Worm (Caenorhabditis elegans) whole organism, L1 larva: ENCODE measurements around the gene K12H4.2.

ENCODE experiments used
- F16B12.6 ChIP-seq: fragments of 150-350 bp; optimal IDR thresholded peaks from 2 replicates; lab custom pipeline; 2014; ENCODE audit warnings: missing biosample characterization, missing genetic modification characterization
- blmp-1 ChIP-seq: fragments of 150-350 bp; optimal IDR thresholded peaks from 2 replicates; lab custom pipeline; 2014; ENCODE audit warnings: missing biosample characterization, missing genetic modification characterization
- ceh-63 ChIP-seq: fragments of 200-800 bp; sonication (Bioruptor generic); optimal IDR thresholded peaks from 2 replicates; lab custom pipeline; 2018; ENCODE audit warnings: mild to moderate bottlenecking, missing genetic modification characterization, missing compliant biosample characterization
- ceh-8 ChIP-seq: fragments of 200-800 bp; sonication (Bioruptor generic); optimal IDR thresholded peaks from 2 replicates; lab custom pipeline; 2018; ENCODE audit warnings: mild to moderate bottlenecking, missing genetic modification characterization, moderate library complexity, missing compliant biosample characterization
- dsc-1 ChIP-seq: sonication (generic microtip); optimal IDR thresholded peaks from 2 replicates; lab custom pipeline; 2016; ENCODE audit warnings: mild to moderate bottlenecking, missing genetic modification characterization, missing compliant biosample characterization
- efl-1 ChIP-seq, 4 experiments: fragments of 150-350 bp; optimal IDR thresholded peaks in 3 of 4; peaks in 1 of 4; 1 replicate in 1 of 4; 2 replicates in 3 of 4; lab custom pipeline; 2014; ENCODE audit warnings: missing biosample characterization in 2 of 4, missing genetic modification characterization in 2 of 4, missing genetic modification reagents in 2 of 4
- efl-3 ChIP-seq: fragments of 200-800 bp; sonication (Bioruptor generic); optimal IDR thresholded peaks from 2 replicates; lab custom pipeline; 2018; ENCODE audit warnings: mild to moderate bottlenecking, missing genetic modification characterization, missing compliant biosample characterization
- egl-13 ChIP-seq: sonication (generic microtip); optimal IDR thresholded peaks from 2 replicates; lab custom pipeline; 2016; ENCODE audit warnings: missing genotype, missing genetic modification reagents, missing genetic modification characterization, missing compliant biosample characterization
- elt-3 ChIP-seq, 6 experiments: fragments of 150-350 bp in 1 of 6; sonication (generic microtip); optimal IDR thresholded peaks; 2 replicates each; lab custom pipeline; 2017 to 2018; ENCODE audit warnings: missing biosample characterization in 6 of 6, missing genetic modification characterization in 6 of 6, inconsistent platforms in 1 of 6
- fkh-10 ChIP-seq: sonication (generic microtip); optimal IDR thresholded peaks from 2 replicates; lab custom pipeline; 2017; ENCODE audit warnings: missing biosample characterization, missing genetic modification reagents, missing genetic modification characterization
- grh-1 ChIP-seq: fragments of 200-800 bp; sonication (Bioruptor generic); IDR thresholded peaks from 2 replicates; pipeline ENCODE4 v1.3.6; 2022; ENCODE audit warnings: missing genetic modification reagents, missing genetic modification characterization, missing compliant biosample characterization
- hpl-2 ChIP-seq: fragments of 150-350 bp; optimal IDR thresholded peaks from 2 replicates; lab custom pipeline; 2014; ENCODE audit warnings: missing biosample characterization, missing genetic modification reagents, missing genetic modification characterization
- irx-1 ChIP-seq: sonication (generic microtip); optimal IDR thresholded peaks from 2 replicates; lab custom pipeline; 2016; ENCODE audit warnings: missing genetic modification characterization, missing compliant biosample characterization
- lin-14 ChIP-seq: fragments of 200-800 bp; sonication (Bioruptor generic); optimal IDR thresholded peaks from 2 replicates; lab custom pipeline; 2018; ENCODE audit warnings: mild to moderate bottlenecking, missing genetic modification characterization, moderate library complexity, missing compliant biosample characterization
- lin-15B ChIP-seq: fragments of 150-350 bp; sonication (generic microtip); optimal IDR thresholded peaks from 3 replicates; lab custom pipeline; 2014; ENCODE audit warnings: missing biosample characterization, missing genetic modification characterization
- lin-35 ChIP-seq, 2 experiments: fragments of 150-350 bp; optimal IDR thresholded peaks; 2 replicates each; lab custom pipeline; 2014; ENCODE audit warnings: missing biosample characterization in 2 of 2, missing genetic modification characterization in 2 of 2, missing genetic modification reagents in 2 of 2
- lin-39 ChIP-seq: fragments of 150-350 bp; optimal IDR thresholded peaks from 2 replicates; lab custom pipeline; 2014; ENCODE audit warnings: missing biosample characterization, missing genetic modification reagents, missing genetic modification characterization
- lir-3 ChIP-seq: sonication (generic microtip); optimal IDR thresholded peaks from 2 replicates; lab custom pipeline; 2016; ENCODE audit warnings: mild to moderate bottlenecking, missing genetic modification characterization, moderate library complexity, missing compliant biosample characterization; ENCODE audit not compliant: poor library complexity
- mdl-1 ChIP-seq, 2 experiments: fragments of 150-350 bp; optimal IDR thresholded peaks; 2 replicates each; lab custom pipeline; 2014 to 2017; ENCODE audit warnings: missing biosample characterization in 2 of 2, missing genetic modification characterization in 2 of 2, inconsistent platforms in 1 of 2
- mep-1 ChIP-seq: fragments of 150-350 bp; optimal IDR thresholded peaks from 2 replicates; lab custom pipeline; 2014; ENCODE audit warnings: missing biosample characterization, missing genetic modification characterization
- nhr-11 ChIP-seq: fragments of 150-350 bp; optimal IDR thresholded peaks from 2 replicates; lab custom pipeline; 2014; ENCODE audit warnings: missing biosample characterization, missing genetic modification characterization
- nhr-19 ChIP-seq: fragments of 200-800 bp; sonication (Bioruptor generic); conservative IDR thresholded peaks from 2 replicates; pipeline ENCODE4 v1.3.6; 2022; ENCODE audit warnings: missing genetic modification characterization, missing compliant biosample characterization
- nhr-20 ChIP-seq: sonication (generic microtip); optimal IDR thresholded peaks from 2 replicates; lab custom pipeline; 2016; ENCODE audit warnings: mild to moderate bottlenecking, missing genetic modification characterization, missing compliant biosample characterization
- nhr-47 ChIP-seq: sonication (generic microtip); optimal IDR thresholded peaks from 2 replicates; lab custom pipeline; 2016; ENCODE audit warnings: mild to moderate bottlenecking, missing genetic modification characterization, moderate library complexity, missing compliant biosample characterization
- nhr-71 ChIP-seq: sonication (generic microtip); optimal IDR thresholded peaks from 2 replicates; lab custom pipeline; 2016; ENCODE audit warnings: mild to moderate bottlenecking, missing genetic modification characterization, moderate library complexity, missing compliant biosample characterization
- nhr-84 ChIP-seq: sonication (generic microtip); optimal IDR thresholded peaks from 2 replicates; lab custom pipeline; 2017; ENCODE audit warnings: missing biosample characterization, missing genetic modification characterization
- nhr-90 ChIP-seq: sonication (generic microtip); optimal IDR thresholded peaks from 2 replicates; lab custom pipeline; 2016; ENCODE audit warnings: mild to moderate bottlenecking, missing genetic modification characterization, missing compliant biosample characterization; ENCODE audit not compliant: poor library complexity
- pag-3 ChIP-seq: sonication (generic microtip); optimal IDR thresholded peaks from 2 replicates; lab custom pipeline; 2017; ENCODE audit warnings: missing genetic modification characterization, mild to moderate bottlenecking, missing compliant biosample characterization, antibody characterized with exemption, borderline replicate concordance; ENCODE audit not compliant: insufficient read depth
- pax-3 ChIP-seq: fragments of 200-800 bp; sonication (Bioruptor generic); optimal IDR thresholded peaks from 2 replicates; lab custom pipeline; 2018; ENCODE audit warnings: mild to moderate bottlenecking, missing genetic modification characterization, moderate library complexity, missing compliant biosample characterization
- pqm-1 ChIP-seq: sonication (generic microtip); optimal IDR thresholded peaks from 3 replicates; lab custom pipeline; 2017; ENCODE audit warnings: missing biosample characterization, missing genetic modification characterization
- rnt-1 ChIP-seq: sonication (generic microtip); optimal IDR thresholded peaks from 2 replicates; lab custom pipeline; 2016; ENCODE audit warnings: mild to moderate bottlenecking, missing genetic modification characterization, moderate library complexity, missing compliant biosample characterization
- skn-1 ChIP-seq: fragments of 150-350 bp; optimal IDR thresholded peaks from 2 replicates; lab custom pipeline; 2014; ENCODE audit warnings: missing biosample characterization, missing genetic modification characterization
- snpc-4 ChIP-seq: fragments of 150-350 bp; optimal IDR thresholded peaks from 2 replicates; lab custom pipeline; 2014; ENCODE audit warnings: missing biosample characterization, missing genetic modification characterization
- sox-4 ChIP-seq: sonication (generic microtip); optimal IDR thresholded peaks from 2 replicates; lab custom pipeline; 2016; ENCODE audit warnings: missing genetic modification characterization, missing compliant biosample characterization
- sptf-1 ChIP-seq: fragments of 150-350 bp; optimal IDR thresholded peaks from 2 replicates; lab custom pipeline; 2014; ENCODE audit warnings: missing biosample characterization, missing genetic modification characterization
- sup-37 ChIP-seq: fragments of 200-800 bp; sonication (Bioruptor generic); optimal IDR thresholded peaks from 2 replicates; lab custom pipeline; 2018; ENCODE audit warnings: mild to moderate bottlenecking, missing genetic modification characterization, missing compliant biosample characterization
- swsn-7 ChIP-seq: sonication (generic microtip); optimal IDR thresholded peaks from 2 replicates; lab custom pipeline; 2016; ENCODE audit warnings: missing genetic modification characterization, missing compliant biosample characterization
- unc-130 ChIP-seq: fragments of 150-350 bp; optimal IDR thresholded peaks from 2 replicates; lab custom pipeline; 2017; ENCODE audit warnings: missing biosample characterization, missing genetic modification characterization, inconsistent platforms
- unc-86 ChIP-seq: sonication (generic microtip); optimal IDR thresholded peaks from 2 replicates; lab custom pipeline; 2016; ENCODE audit warnings: missing genetic modification characterization, missing compliant biosample characterization
- xbp-1 ChIP-seq: sonication (generic microtip); optimal IDR thresholded peaks from 2 replicates; lab custom pipeline; 2016; ENCODE audit warnings: missing genetic modification characterization, missing compliant biosample characterization
- zip-4 ChIP-seq: fragments of 200-800 bp; sonication (Bioruptor generic); optimal IDR thresholded peaks from 2 replicates; lab custom pipeline; 2018; ENCODE audit warnings: mild to moderate bottlenecking, missing genetic modification characterization, moderate library complexity, missing compliant biosample characterization

The K12H4.2 gene

ce11 chrIII:8020823-8021332 is 26.6 kb upstream of the K12H4.2 start, which contains the start of gene lin-36 (continued):
- TF ChIP-seq fkh-10 (no peak), xbp-1 (tag; lab: Kevin White, UChicago) (peak; percentile 79), hpl-2 (GFP tag; lab: Kevin White, UChicago) (no peak), sptf-1 (tag; lab: Kevin White, UChicago) (no peak), nhr-47 (peak; percentile 86), unc-130 (tag; lab: Kevin White, UChicago) (peak; percentile 73), lin-14 (GFP tag; lab: Kevin White, UChicago) (peak; percentile 90), pax-3 (tag; lab: Kevin White, UChicago) (peak; percentile 9), mdl-1 (tag; optimal IDR thresholded peaks at IDR 0.05; lab: Kevin White, UChicago) (peak in 1 of 2 experiments; percentile 64), elt-3 (tag; optimal IDR thresholded peaks at IDR 0.05; lab: Kevin White, UChicago) (peak in 2 of 6 experiments; percentile 72 to 77), nhr-84 (tag; lab: Kevin White, UChicago) (no peak)
- TF ChIP-seq, all 84 proteins: peak for 52

- TF ChIP-seq sox-4 (no peak), rnt-1 (tag; lab: Kevin White, UChicago) (peak; percentile 26), pag-3 (tag; lab: Kevin White, UChicago) (peak; percentile 86), lin-14 (GFP tag; lab: Kevin White, UChicago) (peak; percentile 61), dsc-1 (tag; lab: Kevin White, UChicago) (peak; percentile 53), nhr-11 (tag; lab: Kevin White, UChicago) (no peak)
Observed at ce11 chrIII:8022077-8022476, 25.4 kb upstream of the K12H4.2 start, which contains the start of gene F44B9.2. Gene F44B9.2, plus strand, starts transcription at chrIII:8022463.

ce11 chrIII:8027942-8028341 is 19.6 kb upstream of the K12H4.2 start, which contains the start of gene mdt-30:
Gene mdt-30, minus strand, starts transcription at chrIII:8028042.
- no peak for TF ChIP-seq blmp-1 (tag; lab: Kevin White, UChicago)
- no peak for TF ChIP-seq elt-3 (tag; optimal IDR thresholded peaks at IDR 0.05; lab: Kevin White, UChicago)
- no peak for TF ChIP-seq pag-3 (tag; lab: Kevin White, UChicago)
- no peak for TF ChIP-seq grh-1 (GFP tag; lab: Robert Waterston, UW)
- TF ChIP-seq lin-39, result no peak
- no peak for TF ChIP-seq mep-1 (tag; lab: Kevin White, UChicago)
- no peak for TF ChIP-seq pqm-1
- TF ChIP-seq nhr-84 (tag; lab: Kevin White, UChicago), result no peak
- TF ChIP-seq zip-4 (GFP tag; lab: Kevin White, UChicago), result no peak
- no peak for TF ChIP-seq efl-1 (optimal IDR thresholded peaks at IDR 0.05; lab: Kevin White, UChicago)
- no peak for TF ChIP-seq efl-1 (GFP tag; optimal IDR thresholded peaks at IDR 0.05 in 1 of 2; lab: Kevin White, UChicago)
- no peak for TF ChIP-seq ceh-63 (GFP tag; lab: Kevin White, UChicago)
- TF ChIP-seq snpc-4 (tag; lab: Kevin White, UChicago), result no peak
- no peak for TF ChIP-seq rnt-1 (tag; lab: Kevin White, UChicago)
- TF ChIP-seq unc-130 (tag; lab: Kevin White, UChicago), result no peak
- TF ChIP-seq sup-37 (GFP tag; lab: Kevin White, UChicago), result no peak
- TF ChIP-seq, all 84 proteins: peak for 0

ce11 chrIII:8029487-8029886 is 18.0 kb upstream of the K12H4.2 start, which contains the start of gene F44B9.8:
Gene F44B9.8, minus strand, starts transcription at chrIII:8029649.
- peak in 1 of 2 experiments; percentile 32 for TF ChIP-seq mdl-1 (tag; optimal IDR thresholded peaks at IDR 0.05; lab: Kevin White, UChicago)
- TF ChIP-seq unc-130 (tag; lab: Kevin White, UChicago), result peak; percentile 73
- TF ChIP-seq lin-15B (tag; lab: Kevin White, UChicago), result peak; percentile 70
- TF ChIP-seq nhr-19 (GFP tag; lab: Robert Waterston, UW), result peak; percentile 66
- TF ChIP-seq efl-1 (optimal IDR thresholded peaks at IDR 0.05; lab: Kevin White, UChicago), result peak; percentile 72 to 76
- TF ChIP-seq efl-1 (GFP tag; optimal IDR thresholded peaks at IDR 0.05 in 1 of 2; lab: Kevin White, UChicago), result peak; percentile 73 to 95
- TF ChIP-seq skn-1, result peak; percentile 35
- peak; percentile 69 for TF ChIP-seq nhr-71 (tag; lab: Kevin White, UChicago)
- peak; percentile 86 for TF ChIP-seq grh-1 (GFP tag; lab: Robert Waterston, UW)
- no peak for TF ChIP-seq efl-3 (GFP tag; lab: Kevin White, UChicago)
- TF ChIP-seq ceh-8, result no peak
- peak; percentile 19 for TF ChIP-seq blmp-1 (tag; lab: Kevin White, UChicago)
- peak; percentile 3 for TF ChIP-seq irx-1 (tag; lab: Kevin White, UChicago)
- no peak for TF ChIP-seq unc-86 (tag; lab: Kevin White, UChicago)
- TF ChIP-seq lir-3 (tag; lab: Kevin White, UChicago), result peak; percentile 24
- peak; percentile 72 to 80 for TF ChIP-seq lin-35 (GFP tag; optimal IDR thresholded peaks at IDR 0.05; lab: Kevin White, UChicago)
- TF ChIP-seq snpc-4 (tag; lab: Kevin White, UChicago), result no peak
- peak; percentile 67 for TF ChIP-seq swsn-7
- TF ChIP-seq nhr-20, result peak; percentile 72
- TF ChIP-seq nhr-47, result peak; percentile 50
- no peak for TF ChIP-seq pag-3 (tag; lab: Kevin White, UChicago)
- peak; percentile 29 for TF ChIP-seq F16B12.6 (tag; lab: Kevin White, UChicago)
- TF ChIP-seq sox-4, result no peak
- peak; percentile 55 for TF ChIP-seq nhr-90 (tag; lab: Kevin White, UChicago)
- TF ChIP-seq lin-14 (GFP tag; lab: Kevin White, UChicago), result peak; percentile 78
- TF ChIP-seq egl-13 (tag; lab: Kevin White, UChicago), result no peak
